Worm (Caenorhabditis elegans): ENCODE results near the gene cyp-13A4.

cyp-13A4 gene

ce11 chrII:9797664-9798063, at the start of gene cyp-13A4:
Gene cyp-13A4 (minus strand): TSS chrII:9797740.
- TF ChIP-seq sem-4 (tag; optimal IDR thresholded peaks at IDR 0.05) (no peak), crh-2 (tag; optimal IDR thresholded peaks at IDR 0.05) (no peak), ama-1 (optimal IDR thresholded peaks at IDR 0.05) (no peak), lsy-2 (tag; optimal IDR thresholded peaks at IDR 0.05) (no peak), nhr-6 (tag; optimal IDR thresholded peaks at IDR 0.05) (no peak), nhr-129 (tag; optimal IDR thresholded peaks at IDR 0.05) (no peak), fos-1 (tag; optimal IDR thresholded peaks at IDR 0.05) (peak; percentile 10), snpc-4 (tag; optimal IDR thresholded peaks at IDR 0.05) (no peak), sma-9 (GFP tag; optimal IDR thresholded peaks at IDR 0.05) (peak; percentile 15), sma-9 (tag; optimal IDR thresholded peaks at IDR 0.05) (no peak), F13H6.1 (tag; optimal IDR thresholded peaks at IDR 0.05) (no peak), ceh-82 (tag; optimal IDR thresholded peaks at IDR 0.05) (no peak)

DNA sequence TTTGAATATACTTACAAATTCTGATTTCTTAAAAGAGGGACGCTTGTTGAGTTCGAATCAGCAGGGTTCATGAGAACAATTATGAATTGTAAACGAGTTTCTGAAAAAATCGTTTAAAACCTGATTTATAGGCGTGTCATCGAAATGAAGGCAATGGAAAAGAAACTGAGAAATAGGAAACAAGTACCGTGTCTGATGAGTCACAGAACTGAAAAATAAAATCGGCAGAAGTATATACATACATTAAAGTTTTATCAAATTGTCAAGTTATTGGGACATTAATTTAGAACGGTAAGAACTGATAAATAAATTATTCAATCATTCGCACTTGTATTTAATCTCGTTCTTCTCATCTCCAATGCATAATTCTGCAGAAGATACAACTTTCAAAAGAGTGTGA, 47.7 kb upstream of the cyp-13A4 start, which contains the start of gene chil-9:
TSS of gene chil-9 (minus strand) at position 101 of the 400 bp plus-strand sequence.
- no peak for TF ChIP-seq elt-3 (tag; optimal IDR thresholded peaks at IDR 0.05)
- TF ChIP-seq nhr-23 (tag; optimal IDR thresholded peaks at IDR 0.05) = no peak
- no peak for TF ChIP-seq nhr-237 (tag; optimal IDR thresholded peaks at IDR 0.05)
- no peak for TF ChIP-seq ceh-82 (tag; optimal IDR thresholded peaks at IDR 0.05)
- no peak for TF ChIP-seq sma-3 (GFP tag; optimal IDR thresholded peaks at IDR 0.05)
- no peak for TF ChIP-seq nhr-11 (tag; optimal IDR thresholded peaks at IDR 0.05)
- no peak for TF ChIP-seq peb-1 (tag; optimal IDR thresholded peaks at IDR 0.05)
- TF ChIP-seq aly-2 (tag; optimal IDR thresholded peaks at IDR 0.05) = no peak
- no peak for TF ChIP-seq snpc-4 (tag; optimal IDR thresholded peaks at IDR 0.05)
- no peak for TF ChIP-seq lin-11 (tag; optimal IDR thresholded peaks at IDR 0.05)
- TF ChIP-seq lin-13 (GFP tag; optimal IDR thresholded peaks at IDR 0.05) = no peak
- TF ChIP-seq ztf-4 (tag; optimal IDR thresholded peaks at IDR 0.05) = no peak
- TF ChIP-seq fos-1 (tag; optimal IDR thresholded peaks at IDR 0.05) = no peak
- no peak for TF ChIP-seq mdl-1 (tag; optimal IDR thresholded peaks at IDR 0.05)
- no peak for TF ChIP-seq nhr-12 (tag; optimal IDR thresholded peaks at IDR 0.05)

ce11 chrII:9841985-9842505, 44.5 kb upstream of the cyp-13A4 start, which contains the start of gene rnh-1.2:
Gene rnh-1.2 (minus strand): TSS chrII:9842035.
- no peak for TF ChIP-seq crh-2 (tag; optimal IDR thresholded peaks at IDR 0.05)

DNA sequence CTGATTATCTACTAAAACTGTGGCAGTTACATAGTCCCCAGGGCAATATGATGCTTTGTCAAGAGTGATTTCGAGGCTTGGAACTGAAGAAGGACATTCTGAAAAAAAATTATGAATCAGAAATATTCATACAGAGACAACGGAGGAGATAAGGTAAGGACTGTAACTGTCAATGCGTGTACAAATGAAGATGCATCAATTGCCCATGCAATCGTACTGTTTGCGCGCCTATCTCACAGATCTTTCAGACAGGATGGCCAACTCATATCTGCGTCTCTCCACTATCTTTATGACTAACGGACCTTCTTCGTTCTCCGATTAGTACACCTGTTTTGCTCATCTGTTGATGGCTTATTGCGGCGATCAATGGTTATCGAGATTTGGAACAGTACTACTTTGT, 42.8 kb upstream of the cyp-13A4 start, which contains the start of gene ZK938.11:
TSS of gene ZK938.11 (minus strand) at position 101 of the 400 bp plus-strand sequence.
- no peak for TF ChIP-seq nhr-77 (tag; optimal IDR thresholded peaks at IDR 0.05)
- no peak for TF ChIP-seq nhr-11 (tag; optimal IDR thresholded peaks at IDR 0.05)
- TF ChIP-seq unc-62 (GFP tag; optimal IDR thresholded peaks at IDR 0.05) = no peak
- no peak for TF ChIP-seq unc-39 (tag; optimal IDR thresholded peaks at IDR 0.05)
- no peak for TF ChIP-seq fos-1 (tag; optimal IDR thresholded peaks at IDR 0.05)

- TF ChIP-seq lin-11 (tag; optimal IDR thresholded peaks at IDR 0.05) = peak; percentile 6
- no peak for TF ChIP-seq gmeb-1 (tag; optimal IDR thresholded peaks at IDR 0.05)
Measured at ce11 chrII:9838260-9838935, 40.9 kb upstream of the cyp-13A4 start, which contains the start of gene arrd-4. Gene arrd-4 (minus strand): TSS chrII:9838310.

DNA sequence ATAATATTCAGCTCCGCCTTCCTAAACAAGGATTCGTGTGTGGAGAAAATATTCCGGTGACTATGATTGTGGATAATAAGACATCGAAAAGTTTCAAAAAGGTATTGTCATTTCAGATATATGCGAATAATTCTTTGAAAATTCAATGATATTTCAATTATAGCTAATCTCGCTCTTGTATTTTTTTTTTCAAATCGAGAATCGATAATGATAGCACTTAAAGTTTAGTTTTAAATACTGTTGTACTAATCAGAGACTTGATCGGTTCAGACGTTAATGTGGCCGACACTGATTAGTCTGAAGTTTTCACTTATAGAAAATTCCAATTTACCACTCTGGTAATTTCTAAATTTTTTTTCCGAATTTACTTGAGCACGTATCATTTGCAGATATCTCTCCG, 38.4 kb upstream of the cyp-13A4 start:
- TF ChIP-seq nhr-10 (tag; optimal IDR thresholded peaks at IDR 0.05) (no peak), ama-1 (optimal IDR thresholded peaks at IDR 0.05) (no peak), fos-1 (tag; optimal IDR thresholded peaks at IDR 0.05) (no peak), sma-9 (GFP tag; optimal IDR thresholded peaks at IDR 0.05) (no peak), sma-9 (tag; optimal IDR thresholded peaks at IDR 0.05) (no peak), ztf-4 (tag; optimal IDR thresholded peaks at IDR 0.05) (no peak), lin-11 (tag; optimal IDR thresholded peaks at IDR 0.05) (no peak), nhr-6 (tag; optimal IDR thresholded peaks at IDR 0.05) (no peak), R02D3.7 (tag; optimal IDR thresholded peaks at IDR 0.05) (no peak), zag-1 (tag; optimal IDR thresholded peaks at IDR 0.05) (no peak), ceh-82 (tag; optimal IDR thresholded peaks at IDR 0.05) (no peak), elt-3 (tag; optimal IDR thresholded peaks at IDR 0.05) (no peak), unc-55 (GFP tag; optimal IDR thresholded peaks at IDR 0.05) (no peak), nhr-23 (tag; optimal IDR thresholded peaks at IDR 0.05) (no peak)

All from whole organism, L2 larva.